Fruit fly (Drosophila melanogaster): ENCODE results near the gene CG32683.

Gene CG32683

DNA sequence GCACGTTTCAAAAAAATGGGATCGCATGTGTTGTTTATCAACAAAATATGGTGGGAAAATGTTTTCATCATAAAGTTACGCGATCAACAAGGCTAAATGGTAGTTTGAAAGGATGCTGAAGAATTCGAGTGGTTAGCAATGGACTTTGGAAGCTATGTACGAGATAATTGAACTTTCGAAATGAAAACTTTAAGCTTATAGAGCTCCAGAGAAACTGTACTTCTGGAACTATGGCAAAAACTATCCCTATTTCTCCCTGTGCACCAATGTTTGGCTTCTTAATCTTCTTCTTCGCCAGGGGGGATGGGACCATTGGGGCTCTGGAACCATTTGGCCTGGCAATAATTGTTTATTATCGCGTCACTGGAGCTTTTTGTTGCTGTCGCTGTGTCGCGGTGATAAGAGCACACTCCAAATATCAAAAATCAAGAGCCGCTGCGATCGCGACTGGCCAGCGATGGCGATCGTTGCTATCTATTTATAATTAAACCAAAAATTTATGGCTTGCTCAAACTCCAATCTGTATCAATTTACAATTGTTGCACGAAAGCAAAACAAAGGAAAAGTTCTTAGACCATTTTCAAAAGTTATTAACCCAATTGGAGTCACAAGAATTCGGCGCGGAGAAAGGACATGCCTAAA is 33.4 kb upstream of the CG32683 start (continued):
- TF ChIP-seq mirr (GFP tag; optimal IDR thresholded peaks at IDR 0.05): peak; percentile 40
- no peak for TF ChIP-seq ewg (GFP tag; optimal IDR thresholded peaks at IDR 0.05)
- TF ChIP-seq ranshi (GFP tag; IDR thresholded peaks at IDR 0.05): no peak
- TF ChIP-seq ind (GFP tag; optimal IDR thresholded peaks at IDR 0.05): peak; percentile 53
- TF ChIP-seq shn (GFP tag; optimal IDR thresholded peaks at IDR 0.05): peak; percentile 53
- no peak for TF ChIP-seq CG1792 (GFP tag; optimal IDR thresholded peaks at IDR 0.05)
- no peak for TF ChIP-seq lola (GFP tag; optimal IDR thresholded peaks at IDR 0.05)
- TF ChIP-seq Six4 (GFP tag; optimal IDR thresholded peaks at IDR 0.05): no peak
- peak; percentile 31 for TF ChIP-seq Antp (GFP tag; optimal IDR thresholded peaks at IDR 0.05)
- TF ChIP-seq CG2202 (tag; optimal IDR thresholded peaks at IDR 0.05): no peak
- TF ChIP-seq Xrp1 (GFP tag; IDR thresholded peaks at IDR 0.05): no peak
- TF ChIP-seq NFAT (GFP tag; IDR thresholded peaks at IDR 0.05): no peak
- TF ChIP-seq nom (GFP tag; optimal IDR thresholded peaks at IDR 0.05): no peak
- TF ChIP-seq vfl (GFP tag; optimal IDR thresholded peaks at IDR 0.05): peak; percentile 23
- TF ChIP-seq CG32532 (GFP tag; IDR thresholded peaks at IDR 0.05): peak; percentile 23; the same call in 1 of the 2 replicates
- TF ChIP-seq fd3F (GFP tag; optimal IDR thresholded peaks at IDR 0.05): peak; percentile 36
- TF ChIP-seq phol (tag; optimal IDR thresholded peaks at IDR 0.05): no peak
- TF ChIP-seq CG3281 (GFP tag; optimal IDR thresholded peaks at IDR 0.05): peak; percentile 65
- TF ChIP-seq CoRest (tag; optimal IDR thresholded peaks at IDR 0.05): peak; percentile 65
- peak; percentile 57 for TF ChIP-seq zfh2 (GFP tag; optimal IDR thresholded peaks at IDR 0.05)
- TF ChIP-seq Nf-YB (GFP tag; optimal IDR thresholded peaks at IDR 0.05): no peak
- TF ChIP-seq HmgD (GFP tag; optimal IDR thresholded peaks at IDR 0.05): no peak
- TF ChIP-seq chinmo (GFP tag; IDR thresholded peaks at IDR 0.05; ENCODE audit: partially characterized antibody): no peak
- TF ChIP-seq wek (GFP tag; optimal IDR thresholded peaks at IDR 0.05): no peak
- TF ChIP-seq CG11696 (GFP tag; IDR thresholded peaks at IDR 0.05): no peak
- TF ChIP-seq br (optimal IDR thresholded peaks at IDR 0.05): no peak
- no peak for TF ChIP-seq Fer2 (tag; optimal IDR thresholded peaks at IDR 0.05)
- TF ChIP-seq HHEX (GFP tag; optimal IDR thresholded peaks at IDR 0.05): peak; percentile 47
- peak; percentile 37 for TF ChIP-seq CG12659 (GFP tag; optimal IDR thresholded peaks at IDR 0.05)
- TF ChIP-seq scrt (GFP tag; optimal IDR thresholded peaks at IDR 0.05): peak; percentile 19
- TF ChIP-seq CrebB (tag; optimal IDR thresholded peaks at IDR 0.05): no peak
- peak; percentile 69 for TF ChIP-seq CG18619 (GFP tag; optimal IDR thresholded peaks at IDR 0.05)
- no peak for TF ChIP-seq MTF-1 (GFP tag; optimal IDR thresholded peaks at IDR 0.05; ENCODE audit: borderline replicate concordance)
- TF ChIP-seq Drgx (GFP tag; IDR thresholded peaks at IDR 0.05): no peak
- TF ChIP-seq BtbVII (GFP tag; optimal IDR thresholded peaks at IDR 0.05): peak; percentile 74
- TF ChIP-seq stwl (tag; optimal IDR thresholded peaks at IDR 0.05): no peak
- peak; percentile 15 for TF ChIP-seq CG3995 (GFP tag; optimal IDR thresholded peaks at IDR 0.05)
- TF ChIP-seq CG3726 (GFP tag; IDR thresholded peaks at IDR 0.05): no peak
- TF ChIP-seq C15 (GFP tag; IDR thresholded peaks at IDR 0.05): no peak
- TF ChIP-seq trem (tag; optimal IDR thresholded peaks at IDR 0.05): no peak
- peak; percentile 41; the same call in 1 of the 2 replicates for TF ChIP-seq CG9215 (GFP tag; IDR thresholded peaks at IDR 0.05)
- TF ChIP-seq CG15011 (GFP tag; optimal IDR thresholded peaks at IDR 0.05): peak; percentile 12
- TF ChIP-seq CG12236 (GFP tag; optimal IDR thresholded peaks at IDR 0.05): no peak
- no peak for TF ChIP-seq aop (GFP tag; IDR thresholded peaks at IDR 0.05)
- TF ChIP-seq hkb (optimal IDR thresholded peaks at IDR 0.05): no peak
- peak; percentile 43; the same call in 1 of the 2 replicates for TF ChIP-seq hkb (GFP tag; IDR thresholded peaks at IDR 0.05)
- no peak for TF ChIP-seq amos (GFP tag; IDR thresholded peaks at IDR 0.05; ENCODE audit: partially characterized antibody)
- no peak for TF ChIP-seq otp (GFP tag; IDR thresholded peaks at IDR 0.05)
- no peak for TF ChIP-seq CG9797 (GFP tag; optimal IDR thresholded peaks at IDR 0.05)
- TF ChIP-seq tll (GFP tag; optimal IDR thresholded peaks at IDR 0.05): no peak

Measured in whole organism, embryonic.